Worm (Caenorhabditis elegans) whole organism, early embryonic: ENCODE results near the gene F53C3.6.

Experiments used
- B0310.2 ChIP-seq: sonication (generic microtip); optimal IDR thresholded peaks from 2 replicates; lab custom pipeline; 2016; ENCODE audit warnings: mild to moderate bottlenecking, missing genetic modification characterization, missing compliant biosample characterization
- aly-1 ChIP-seq: sonication (generic microtip); optimal IDR thresholded peaks from 2 replicates; lab custom pipeline; 2016; ENCODE audit warnings: missing genetic modification characterization, missing compliant biosample characterization
- ama-1 ChIP-seq: fragments of 150-350 bp; optimal IDR thresholded peaks from 2 replicates; lab custom pipeline; 2014
- hmg-4 ChIP-seq: fragments of 200-800 bp; sonication (Bioruptor generic); optimal IDR thresholded peaks from 2 replicates; lab custom pipeline; 2018; ENCODE audit warnings: mild to moderate bottlenecking, missing genetic modification characterization, missing compliant biosample characterization
- scrt-1 ChIP-seq: fragments of 200-800 bp; sonication (Bioruptor generic); IDR thresholded peaks from 2 replicates; pipeline ENCODE4 v1.3.6; 2022; ENCODE audit warnings: missing genetic modification characterization, missing compliant biosample characterization
- sea-1 ChIP-seq: fragments of 200-800 bp; sonication (Bioruptor generic); conservative IDR thresholded peaks from 2 replicates; pipeline ENCODE4 v1.3.6; 2022; ENCODE audit warnings: missing genetic modification characterization, missing compliant biosample characterization
- tbx-37 ChIP-seq: fragments of 200-800 bp; sonication (Bioruptor generic); conservative IDR thresholded peaks from 2 replicates; pipeline ENCODE4 v1.3.6; 2022; ENCODE audit warnings: missing genetic modification reagents, missing genetic modification characterization, missing compliant biosample characterization

DNA sequence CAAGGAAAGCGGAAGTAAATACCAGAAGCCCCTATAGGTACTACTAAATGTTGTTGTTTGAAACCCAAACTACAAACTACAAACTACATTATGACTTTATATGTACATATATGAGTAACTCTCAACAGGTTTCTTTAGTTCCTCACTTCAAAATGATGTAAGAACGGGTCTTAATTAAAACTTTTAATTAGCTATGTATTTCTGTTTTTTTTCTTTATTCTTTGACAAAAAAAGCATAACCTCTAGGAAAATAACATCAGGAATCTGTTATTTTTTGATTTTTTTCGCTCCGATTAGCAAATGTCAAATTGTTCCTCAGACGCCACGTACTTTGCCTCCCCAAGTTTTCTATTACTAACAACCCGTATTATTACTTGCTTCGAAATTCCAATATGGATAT lies 19.6 kb upstream of the F53C3.6 start, which contains the start of gene srh-250:
- TF ChIP-seq tbx-37 (no peak), B0310.2 (tag; lab: Kevin White, UChicago) (no peak), ama-1 (lab: Kevin White, UChicago) (no peak), hmg-4 (GFP tag; lab: Kevin White, UChicago) (no peak), scrt-1 (GFP tag; lab: Robert Waterston, UW) (no peak), sea-1 (no peak), aly-1 (tag; lab: Kevin White, UChicago) (no peak)
